Fruit fly (Drosophila melanogaster): ENCODE data around the gene CG15741.

dm6 chrX:11806196-11806595, 31.6 kb downstream of the CG15741 start:
- TF ChIP-seq CG7101 (tag; optimal IDR thresholded peaks at IDR 0.05) (peak; percentile 66), Clk (GFP tag; optimal IDR thresholded peaks at IDR 0.05) (no peak)
